Worm (Caenorhabditis elegans) whole organism, mixed stage, embryonic: ENCODE measurements around the gene str-45.
"Not testable (repeated sequence)": the region's sequence is repeated elsewhere in the genome, so short reads cannot be mapped to it uniquely, and the experiment has no call there.

Experiments used
- bed-3 ChIP-seq: fragments of 200-800 bp; sonication (Bioruptor generic); optimal IDR thresholded peaks from 3 replicates; lab custom pipeline; 2018; ENCODE audit warnings: mild to moderate bottlenecking, missing genetic modification characterization, moderate library complexity, missing compliant biosample characterization
- drap-1 ChIP-seq: fragments of 200-800 bp; sonication (Bioruptor generic); optimal IDR thresholded peaks from 3 replicates; lab custom pipeline; 2018; ENCODE audit warnings: mild to moderate bottlenecking, missing genetic modification characterization, missing compliant biosample characterization
- elt-1 ChIP-seq: sonication (generic microtip); optimal IDR thresholded peaks from 2 replicates; lab custom pipeline; 2017; ENCODE audit warnings: missing genetic modification characterization, mild to moderate bottlenecking, missing compliant biosample characterization, antibody characterized with exemption, moderate library complexity, borderline replicate concordance; ENCODE audit not compliant: insufficient read depth
- lsy-2 ChIP-seq: fragments of 150-350 bp; optimal IDR thresholded peaks from 2 replicates; lab custom pipeline; 2014; ENCODE audit warnings: missing biosample characterization, missing genetic modification characterization
- nhr-12 ChIP-seq: fragments of 150-350 bp; optimal IDR thresholded peaks from 2 replicates; lab custom pipeline; 2014; ENCODE audit warnings: missing biosample characterization, missing genetic modification characterization
- nhr-237 ChIP-seq: fragments of 150-350 bp; optimal IDR thresholded peaks from 2 replicates; lab custom pipeline; 2014; ENCODE audit warnings: missing biosample characterization, missing genetic modification characterization
- nhr-28 ChIP-seq: fragments of 150-350 bp; optimal IDR thresholded peaks from 2 replicates; lab custom pipeline; 2014; ENCODE audit warnings: missing biosample characterization, missing genetic modification characterization
- tbx-8 ChIP-seq: fragments of 200-800 bp; sonication (Bioruptor generic); optimal IDR thresholded peaks from 2 replicates; lab custom pipeline; 2018; ENCODE audit warnings: mild to moderate bottlenecking, missing genetic modification characterization, moderate library complexity, missing compliant biosample characterization
- unc-39 ChIP-seq: fragments of 150-350 bp; optimal IDR thresholded peaks from 2 replicates; lab custom pipeline; 2014; ENCODE audit warnings: missing biosample characterization, missing genetic modification characterization
- ztf-11 ChIP-seq: fragments of 150-350 bp; optimal IDR thresholded peaks from 2 replicates; lab custom pipeline; 2014; ENCODE audit warnings: missing biosample characterization, missing genetic modification characterization

ce11 chrV:15115968-15116367 lies 42.8 kb upstream of the str-45 start, which contains the start of gene T01G5.8:
- TF ChIP-seq ztf-11; lsy-2 (tag; lab: Kevin White, UChicago); bed-3 (GFP tag; lab: Kevin White, UChicago); unc-39 (tag; lab: Kevin White, UChicago); nhr-12; nhr-237 (tag; lab: Kevin White, UChicago); elt-1 (tag; lab: Kevin White, UChicago); tbx-8; nhr-28 (tag; lab: Kevin White, UChicago); drap-1 (GFP tag; lab: Kevin White, UChicago): not testable (repeated sequence)
